Fruit fly (Drosophila melanogaster): ENCODE measurements around the gene CG34008.

- no peak for TF ChIP-seq CG8478 (optimal IDR thresholded peaks at IDR 0.05)
- no peak for TF ChIP-seq CTCF (optimal IDR thresholded peaks at IDR 0.05)
These were observed 34.4 kb downstream of the CG34008 start for dm6 chr3R:20546662-20547620.
